Worm (Caenorhabditis elegans): ENCODE results near the gene sand-1.

ce11 chrIV:5380140-5380539, 13.5 kb downstream of the sand-1 start:
- TF ChIP-seq dmd-4 (tag; optimal IDR thresholded peaks at IDR 0.05; ENCODE audit: borderline replicate concordance): no peak
- no peak for TF ChIP-seq K02D7.2 (tag; optimal IDR thresholded peaks at IDR 0.05)
- no peak for TF ChIP-seq ceh-14 (tag; optimal IDR thresholded peaks at IDR 0.05)
- TF ChIP-seq ceh-2 (tag; optimal IDR thresholded peaks at IDR 0.05): no peak
- TF ChIP-seq ceh-34 (tag; optimal IDR thresholded peaks at IDR 0.05): no peak
- no peak for TF ChIP-seq pha-4 (tag; optimal IDR thresholded peaks at IDR 0.05)
- no peak for TF ChIP-seq ztf-16 (tag; optimal IDR thresholded peaks at IDR 0.05)
- no peak for TF ChIP-seq nhr-11 (tag; optimal IDR thresholded peaks at IDR 0.05)
- no peak for TF ChIP-seq eyg-1 (tag; optimal IDR thresholded peaks at IDR 0.05)

Measured in whole organism, late embryonic.